Worm (Caenorhabditis elegans) whole organism, L1 larva: ENCODE data around the gene mut-7.
A peak's percentile ranks its signal among the peaks of the same experiment; 100 is the strongest.

Source experiments
- C34B4.2 ChIP-seq: sonication (generic microtip); optimal IDR thresholded peaks from 2 replicates; lab custom pipeline; 2017; ENCODE audit warnings: mild to moderate bottlenecking, missing genetic modification characterization, missing compliant biosample characterization
- aha-1 ChIP-seq: fragments of 150-350 bp; optimal IDR thresholded peaks from 2 replicates; lab custom pipeline; 2014; ENCODE audit warnings: missing biosample characterization, missing genetic modification characterization
- ama-1 ChIP-seq: fragments of 150-350 bp; optimal IDR thresholded peaks from 2 replicates; lab custom pipeline; 2014
- ceh-82 ChIP-seq, 3 experiments: fragments of 150-350 bp in 1 of 3; sonication (generic microtip) in 2 of 3; optimal IDR thresholded peaks; 2 replicates each; lab custom pipeline; 2014 to 2017; ENCODE audit warnings: missing biosample characterization in 3 of 3, missing genetic modification characterization in 3 of 3
- ces-1 ChIP-seq: fragments of 150-350 bp; optimal IDR thresholded peaks from 2 replicates; lab custom pipeline; 2014; ENCODE audit warnings: missing biosample characterization, missing genetic modification reagents, missing genetic modification characterization
- dpl-1 ChIP-seq, 3 experiments: fragments of 150-350 bp in 2 of 3; sonication (generic microtip) in 1 of 3; optimal IDR thresholded peaks; 2 replicates each; lab custom pipeline; 2014 to 2017; ENCODE audit warnings: missing biosample characterization in 3 of 3, missing genetic modification characterization in 3 of 3, missing genetic modification reagents in 3 of 3
- efl-1 ChIP-seq, 4 experiments: fragments of 150-350 bp; optimal IDR thresholded peaks in 3 of 4; peaks in 1 of 4; 1 replicate in 1 of 4; 2 replicates in 3 of 4; lab custom pipeline; 2014; ENCODE audit warnings: missing biosample characterization in 2 of 4, missing genetic modification characterization in 2 of 4, missing genetic modification reagents in 2 of 4
- egl-13 ChIP-seq: sonication (generic microtip); optimal IDR thresholded peaks from 2 replicates; lab custom pipeline; 2016; ENCODE audit warnings: missing genotype, missing genetic modification reagents, missing genetic modification characterization, missing compliant biosample characterization
- elt-2 ChIP-seq: sonication (generic microtip); optimal IDR thresholded peaks from 2 replicates; lab custom pipeline; 2016; ENCODE audit warnings: missing genetic modification characterization, mild to moderate bottlenecking, inconsistent platforms, missing compliant biosample characterization, missing genetic modification reagents
- elt-3 ChIP-seq, 6 experiments: fragments of 150-350 bp in 1 of 6; sonication (generic microtip); optimal IDR thresholded peaks; 2 replicates each; lab custom pipeline; 2017 to 2018; ENCODE audit warnings: missing biosample characterization in 6 of 6, missing genetic modification characterization in 6 of 6, inconsistent platforms in 1 of 6
- ets-5 ChIP-seq: fragments of 200-800 bp; sonication (Bioruptor generic); IDR thresholded peaks from 2 replicates; pipeline ENCODE4 v1.3.6; 2022; ENCODE audit warnings: missing genetic modification characterization, missing compliant biosample characterization
- fkh-10 ChIP-seq: sonication (generic microtip); optimal IDR thresholded peaks from 2 replicates; lab custom pipeline; 2017; ENCODE audit warnings: missing biosample characterization, missing genetic modification reagents, missing genetic modification characterization
- fkh-4 ChIP-seq: sonication (generic microtip); optimal IDR thresholded peaks from 2 replicates; lab custom pipeline; 2016; ENCODE audit warnings: missing compliant biosample characterization, missing genetic modification characterization, borderline replicate concordance
- fkh-8 ChIP-seq: sonication (generic microtip); optimal IDR thresholded peaks from 2 replicates; lab custom pipeline; 2016; ENCODE audit warnings: mild to moderate bottlenecking, missing genetic modification characterization, missing compliant biosample characterization
- grh-1 ChIP-seq: fragments of 200-800 bp; sonication (Bioruptor generic); IDR thresholded peaks from 2 replicates; pipeline ENCODE4 v1.3.6; 2022; ENCODE audit warnings: missing genetic modification reagents, missing genetic modification characterization, missing compliant biosample characterization
- hlh-17 ChIP-seq: fragments of 200-800 bp; sonication (Bioruptor generic); optimal IDR thresholded peaks from 2 replicates; lab custom pipeline; 2018; ENCODE audit warnings: missing genetic modification characterization, mild to moderate bottlenecking, missing compliant biosample characterization, moderate library complexity, borderline replicate concordance
- hlh-4 ChIP-seq: sonication (generic microtip); optimal IDR thresholded peaks from 2 replicates; lab custom pipeline; 2016; ENCODE audit warnings: mild to moderate bottlenecking, missing genetic modification characterization, missing compliant biosample characterization
- hpl-2 ChIP-seq: fragments of 150-350 bp; optimal IDR thresholded peaks from 2 replicates; lab custom pipeline; 2014; ENCODE audit warnings: missing biosample characterization, missing genetic modification reagents, missing genetic modification characterization
- isw-1 ChIP-seq: fragments of 200-800 bp; sonication (Bioruptor generic); IDR thresholded peaks from 2 replicates; pipeline ENCODE4 v1.3.6; 2022; ENCODE audit warnings: missing genetic modification characterization, missing compliant biosample characterization
- jun-1 ChIP-seq: fragments of 150-350 bp; optimal IDR thresholded peaks from 2 replicates; lab custom pipeline; 2014; ENCODE audit warnings: missing biosample characterization, missing genetic modification reagents, missing genetic modification characterization
- lin-15B ChIP-seq: fragments of 150-350 bp; sonication (generic microtip); optimal IDR thresholded peaks from 3 replicates; lab custom pipeline; 2014; ENCODE audit warnings: missing biosample characterization, missing genetic modification characterization
- lin-35 ChIP-seq, 2 experiments: fragments of 150-350 bp; optimal IDR thresholded peaks; 2 replicates each; lab custom pipeline; 2014; ENCODE audit warnings: missing biosample characterization in 2 of 2, missing genetic modification characterization in 2 of 2, missing genetic modification reagents in 2 of 2
- lin-39 ChIP-seq: fragments of 150-350 bp; optimal IDR thresholded peaks from 2 replicates; lab custom pipeline; 2014; ENCODE audit warnings: missing biosample characterization, missing genetic modification reagents, missing genetic modification characterization
- lsy-2 ChIP-seq, 2 experiments: fragments of 150-350 bp; optimal IDR thresholded peaks; 2 replicates each; lab custom pipeline; 2014; ENCODE audit warnings: missing biosample characterization in 2 of 2, missing genetic modification characterization in 2 of 2
- mdl-1 ChIP-seq, 2 experiments: fragments of 150-350 bp; optimal IDR thresholded peaks; 2 replicates each; lab custom pipeline; 2014 to 2017; ENCODE audit warnings: missing biosample characterization in 2 of 2, missing genetic modification characterization in 2 of 2, inconsistent platforms in 1 of 2
- nhr-12 ChIP-seq: sonication (generic microtip); optimal IDR thresholded peaks from 2 replicates; lab custom pipeline; 2017; ENCODE audit warnings: missing biosample characterization, missing genetic modification characterization
- nhr-19 ChIP-seq: fragments of 200-800 bp; sonication (Bioruptor generic); conservative IDR thresholded peaks from 2 replicates; pipeline ENCODE4 v1.3.6; 2022; ENCODE audit warnings: missing genetic modification characterization, missing compliant biosample characterization
- nhr-28 ChIP-seq: fragments of 150-350 bp; optimal IDR thresholded peaks from 2 replicates; lab custom pipeline; 2014; ENCODE audit warnings: missing biosample characterization, missing genetic modification characterization
- nhr-47 ChIP-seq: sonication (generic microtip); optimal IDR thresholded peaks from 2 replicates; lab custom pipeline; 2016; ENCODE audit warnings: mild to moderate bottlenecking, missing genetic modification characterization, moderate library complexity, missing compliant biosample characterization
- nhr-76 ChIP-seq: sonication (generic microtip); optimal IDR thresholded peaks from 2 replicates; lab custom pipeline; 2017; ENCODE audit warnings: missing biosample characterization, missing genetic modification characterization
- nhr-84 ChIP-seq: sonication (generic microtip); optimal IDR thresholded peaks from 2 replicates; lab custom pipeline; 2017; ENCODE audit warnings: missing biosample characterization, missing genetic modification characterization
- nhr-85 ChIP-seq: sonication (generic microtip); peaks from one replicate; lab custom pipeline; 2016; ENCODE audit warnings: missing genetic modification characterization, inconsistent platforms, missing compliant biosample characterization
- nhr-90 ChIP-seq: sonication (generic microtip); optimal IDR thresholded peaks from 2 replicates; lab custom pipeline; 2016; ENCODE audit warnings: mild to moderate bottlenecking, missing genetic modification characterization, missing compliant biosample characterization; ENCODE audit not compliant: poor library complexity
- pqm-1 ChIP-seq: sonication (generic microtip); optimal IDR thresholded peaks from 3 replicates; lab custom pipeline; 2017; ENCODE audit warnings: missing biosample characterization, missing genetic modification characterization
- rnt-1 ChIP-seq: sonication (generic microtip); optimal IDR thresholded peaks from 2 replicates; lab custom pipeline; 2016; ENCODE audit warnings: mild to moderate bottlenecking, missing genetic modification characterization, moderate library complexity, missing compliant biosample characterization
- skn-1 ChIP-seq: fragments of 150-350 bp; optimal IDR thresholded peaks from 2 replicates; lab custom pipeline; 2014; ENCODE audit warnings: missing biosample characterization, missing genetic modification characterization
- snpc-4 ChIP-seq: fragments of 150-350 bp; optimal IDR thresholded peaks from 2 replicates; lab custom pipeline; 2014; ENCODE audit warnings: missing biosample characterization, missing genetic modification characterization
- snu-23 ChIP-seq: sonication (generic microtip); optimal IDR thresholded peaks from 2 replicates; lab custom pipeline; 2016; ENCODE audit warnings: missing genetic modification characterization, missing compliant biosample characterization
- sox-4 ChIP-seq: sonication (generic microtip); optimal IDR thresholded peaks from 2 replicates; lab custom pipeline; 2016; ENCODE audit warnings: missing genetic modification characterization, missing compliant biosample characterization
- sptf-1 ChIP-seq: fragments of 150-350 bp; optimal IDR thresholded peaks from 2 replicates; lab custom pipeline; 2014; ENCODE audit warnings: missing biosample characterization, missing genetic modification characterization
- sup-37 ChIP-seq: fragments of 200-800 bp; sonication (Bioruptor generic); optimal IDR thresholded peaks from 2 replicates; lab custom pipeline; 2018; ENCODE audit warnings: mild to moderate bottlenecking, missing genetic modification characterization, missing compliant biosample characterization
- tbx-2 ChIP-seq: sonication (generic microtip); optimal IDR thresholded peaks from 2 replicates; lab custom pipeline; 2016; ENCODE audit warnings: missing genetic modification characterization, missing compliant biosample characterization
- tlp-1 ChIP-seq: fragments of 150-350 bp; optimal IDR thresholded peaks from 2 replicates; lab custom pipeline; 2014; ENCODE audit warnings: missing biosample characterization, missing genetic modification characterization
- unc-130 ChIP-seq: fragments of 150-350 bp; optimal IDR thresholded peaks from 2 replicates; lab custom pipeline; 2017; ENCODE audit warnings: missing biosample characterization, missing genetic modification characterization, inconsistent platforms
- unc-62 ChIP-seq: fragments of 150-350 bp; optimal IDR thresholded peaks from 2 replicates; lab custom pipeline; 2014; ENCODE audit warnings: missing biosample characterization, missing genetic modification reagents, missing genetic modification characterization
- unc-86 ChIP-seq: sonication (generic microtip); optimal IDR thresholded peaks from 2 replicates; lab custom pipeline; 2016; ENCODE audit warnings: missing genetic modification characterization, missing compliant biosample characterization
- unc-98 ChIP-seq: fragments of 200-800 bp; sonication (Bioruptor generic); IDR thresholded peaks from 2 replicates; pipeline ENCODE4 v1.3.6; 2022; ENCODE audit warnings: missing genetic modification characterization, missing compliant biosample characterization
- xbp-1 ChIP-seq: sonication (generic microtip); optimal IDR thresholded peaks from 2 replicates; lab custom pipeline; 2016; ENCODE audit warnings: missing genetic modification characterization, missing compliant biosample characterization
- zag-1 ChIP-seq: fragments of 150-350 bp; optimal IDR thresholded peaks from 2 replicates; lab custom pipeline; 2014; ENCODE audit warnings: missing biosample characterization, missing genetic modification characterization
- zip-4 ChIP-seq: fragments of 200-800 bp; sonication (Bioruptor generic); optimal IDR thresholded peaks from 2 replicates; lab custom pipeline; 2018; ENCODE audit warnings: mild to moderate bottlenecking, missing genetic modification characterization, moderate library complexity, missing compliant biosample characterization

mut-7 gene

DNA sequence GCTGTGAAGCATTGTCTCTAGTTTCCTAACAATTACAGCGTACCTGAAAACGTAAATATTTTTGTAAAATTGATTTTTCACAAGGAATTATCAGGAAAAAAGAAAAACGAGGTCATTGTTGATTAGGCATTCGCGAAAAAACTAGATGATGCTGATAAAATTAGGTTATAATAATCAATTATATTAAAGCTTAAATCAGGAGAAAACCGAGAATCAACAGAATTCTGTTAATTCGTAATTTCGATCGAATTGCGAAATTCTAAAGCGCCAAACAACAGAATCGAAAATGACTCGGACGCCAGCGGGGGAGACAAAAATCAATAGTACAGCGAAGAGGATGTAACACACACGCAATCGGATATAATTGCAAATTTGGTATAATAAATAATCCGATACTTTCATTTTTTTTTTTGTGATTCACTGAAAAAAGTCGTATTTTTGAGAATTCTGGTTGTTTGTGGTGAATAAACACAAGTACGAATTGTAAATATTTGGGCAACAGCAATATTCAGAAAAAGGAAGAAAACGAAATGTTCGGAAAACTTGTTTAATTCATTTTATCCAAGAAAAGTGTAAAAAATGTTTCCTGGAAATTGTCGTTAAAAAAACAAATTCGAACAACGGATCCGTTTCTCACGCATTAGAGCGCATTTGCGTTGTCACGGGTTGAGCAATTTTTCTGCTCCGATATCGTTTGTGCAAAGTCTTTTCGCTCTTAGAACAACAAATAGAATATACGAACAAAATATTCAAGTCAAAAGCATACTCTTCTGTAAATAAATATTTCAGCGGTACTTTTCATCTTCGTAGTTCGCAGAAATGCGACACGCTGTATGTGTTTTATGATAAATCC is 38.1 kb upstream of the mut-7 start, which contains the start of gene ced-7 (continued):
- no peak for TF ChIP-seq ces-1 (GFP tag; lab: Kevin White, UChicago)

DNA sequence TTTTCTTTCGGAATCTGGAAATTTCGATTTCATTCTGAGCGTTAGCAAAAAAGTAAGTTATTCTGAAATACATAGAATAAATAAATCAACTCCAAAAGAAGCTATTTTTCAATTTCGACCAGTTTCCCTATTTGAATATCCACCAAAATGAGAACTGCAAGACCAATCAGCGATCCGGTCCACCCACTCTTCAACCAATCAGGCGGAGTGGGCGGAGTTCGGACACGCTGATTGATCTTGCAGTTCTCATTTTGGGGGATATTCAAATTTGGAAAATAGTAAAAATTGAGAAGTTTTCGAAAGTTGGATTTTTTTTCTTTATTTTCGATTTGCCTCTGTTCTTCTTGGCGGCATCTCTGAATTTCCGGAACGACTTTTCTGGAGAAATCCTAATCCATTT is 28.7 kb upstream of the mut-7 start:
- peak; percentile 78 for TF ChIP-seq xbp-1 (tag; lab: Kevin White, UChicago)
- no peak for TF ChIP-seq fkh-4 (tag; lab: Kevin White, UChicago)
- TF ChIP-seq snu-23 (GFP tag; lab: Kevin White, UChicago) = no peak
- no peak for TF ChIP-seq tlp-1 (tag; lab: Kevin White, UChicago)
- no peak for TF ChIP-seq ceh-82 (tag; optimal IDR thresholded peaks at IDR 0.05; lab: Kevin White, UChicago)
- no peak for TF ChIP-seq sup-37
- TF ChIP-seq snpc-4 (tag; lab: Kevin White, UChicago) = no peak
- no peak for TF ChIP-seq hpl-2
- TF ChIP-seq hlh-17 (GFP tag; lab: Kevin White, UChicago) = no peak
- peak; percentile 9 for TF ChIP-seq lin-15B (tag; lab: Kevin White, UChicago)
- peak in 1 of 2 experiments; percentile 81 for TF ChIP-seq efl-1 (optimal IDR thresholded peaks at IDR 0.05; lab: Kevin White, UChicago)
- TF ChIP-seq efl-1 (GFP tag; optimal IDR thresholded peaks at IDR 0.05 in 1 of 2; lab: Kevin White, UChicago) = peak; percentile 84 to 98
- TF ChIP-seq nhr-85 = no peak
- TF ChIP-seq isw-1 (GFP tag; lab: Robert Waterston, UW) = no peak
- TF ChIP-seq dpl-1 (GFP tag; optimal IDR thresholded peaks at IDR 0.05; lab: Kevin White, UChicago) = peak; percentile 66 to 77 (median 75)
- no peak for TF ChIP-seq nhr-76 (tag; lab: Kevin White, UChicago)
- TF ChIP-seq lsy-2 (tag; optimal IDR thresholded peaks at IDR 0.05; lab: Kevin White, UChicago) = peak in 1 of 2 experiments; percentile 59
- no peak for TF ChIP-seq fkh-8 (tag; lab: Kevin White, UChicago)
- TF ChIP-seq mdl-1 (tag; optimal IDR thresholded peaks at IDR 0.05; lab: Kevin White, UChicago) = no peak
- no peak for TF ChIP-seq unc-98 (GFP tag; lab: Robert Waterston, UW)
- no peak; the same call in 1 of the 2 replicates for TF ChIP-seq nhr-19 (GFP tag; lab: Robert Waterston, UW)
- TF ChIP-seq lin-39 (tag; lab: Kevin White, UChicago) = no peak
- no peak for TF ChIP-seq aha-1 (tag; lab: Kevin White, UChicago)
- TF ChIP-seq nhr-12 (tag; lab: Kevin White, UChicago) = no peak
- TF ChIP-seq nhr-90 (tag; lab: Kevin White, UChicago) = no peak
- no peak for TF ChIP-seq grh-1 (GFP tag; lab: Robert Waterston, UW)
- no peak for TF ChIP-seq zag-1
- no peak for TF ChIP-seq unc-130 (tag; lab: Kevin White, UChicago)
- TF ChIP-seq pqm-1 (tag; lab: Kevin White, UChicago) = no peak
- no peak for TF ChIP-seq jun-1 (tag; lab: Kevin White, UChicago)
- no peak for TF ChIP-seq elt-2
- peak; percentile 3 for TF ChIP-seq tbx-2 (tag; lab: Kevin White, UChicago)
- TF ChIP-seq hlh-4 (tag; lab: Kevin White, UChicago) = no peak
- TF ChIP-seq lin-35 (GFP tag; optimal IDR thresholded peaks at IDR 0.05; lab: Kevin White, UChicago) = peak; percentile 59 to 81
- TF ChIP-seq unc-62 (GFP tag; lab: Kevin White, UChicago) = no peak
- no peak for TF ChIP-seq nhr-84
- TF ChIP-seq elt-3 (tag; optimal IDR thresholded peaks at IDR 0.05; lab: Kevin White, UChicago) = no peak
- no peak for TF ChIP-seq sox-4 (tag; lab: Kevin White, UChicago)
- TF ChIP-seq egl-13 (tag; lab: Kevin White, UChicago) = no peak
- no peak for TF ChIP-seq rnt-1 (tag; lab: Kevin White, UChicago)
- no peak for TF ChIP-seq nhr-28 (tag; lab: Kevin White, UChicago)
- TF ChIP-seq ets-5 (GFP tag; lab: Robert Waterston, UW) = no peak
- no peak for TF ChIP-seq nhr-47 (tag; lab: Kevin White, UChicago)
- no peak for TF ChIP-seq fkh-10 (GFP tag; lab: Kevin White, UChicago)
- no peak for TF ChIP-seq skn-1 (tag; lab: Kevin White, UChicago)
- no peak for TF ChIP-seq C34B4.2 (tag; lab: Kevin White, UChicago)
- TF ChIP-seq unc-86 (tag; lab: Kevin White, UChicago) = no peak
- no peak for TF ChIP-seq sptf-1 (tag; lab: Kevin White, UChicago)
- TF ChIP-seq ama-1 (lab: Kevin White, UChicago) = no peak
- TF ChIP-seq zip-4 (GFP tag; lab: Kevin White, UChicago) = no peak
